Worm (Caenorhabditis elegans): ENCODE results near the gene Y41E3.7.

Y41E3.7 gene

DNA sequence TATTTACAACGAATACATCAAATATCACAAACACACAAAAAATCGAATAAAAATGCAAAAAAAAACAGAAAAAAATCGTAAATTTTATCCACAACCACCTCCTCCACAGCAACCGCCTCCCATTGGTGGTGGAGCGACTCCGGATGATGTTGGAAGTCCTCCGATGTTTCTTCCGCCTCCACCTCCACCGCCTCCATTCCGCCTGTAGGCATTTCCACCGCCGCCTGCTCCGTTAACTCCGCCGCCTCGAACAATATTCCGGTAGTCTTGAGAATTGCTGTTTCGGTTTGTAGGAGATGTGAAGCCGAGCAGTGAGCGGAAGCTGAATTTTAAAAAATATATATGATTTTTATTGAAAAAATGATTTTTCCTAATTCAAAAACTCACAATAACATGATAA lies 14.6 kb downstream of the Y41E3.7 start:
- no peak for TF ChIP-seq tbx-2 (tag; optimal IDR thresholded peaks at IDR 0.05)
- TF ChIP-seq ceh-14 (tag; optimal IDR thresholded peaks at IDR 0.05): no peak
- TF ChIP-seq che-1 (tag; optimal IDR thresholded peaks at IDR 0.05): no peak
- TF ChIP-seq ref-2 (tag; optimal IDR thresholded peaks at IDR 0.05): no peak
- no peak for TF ChIP-seq K09A11.1 (tag; optimal IDR thresholded peaks at IDR 0.05; ENCODE audit: insufficient read depth)
- TF ChIP-seq hlh-6 (tag; optimal IDR thresholded peaks at IDR 0.05): no peak

DNA sequence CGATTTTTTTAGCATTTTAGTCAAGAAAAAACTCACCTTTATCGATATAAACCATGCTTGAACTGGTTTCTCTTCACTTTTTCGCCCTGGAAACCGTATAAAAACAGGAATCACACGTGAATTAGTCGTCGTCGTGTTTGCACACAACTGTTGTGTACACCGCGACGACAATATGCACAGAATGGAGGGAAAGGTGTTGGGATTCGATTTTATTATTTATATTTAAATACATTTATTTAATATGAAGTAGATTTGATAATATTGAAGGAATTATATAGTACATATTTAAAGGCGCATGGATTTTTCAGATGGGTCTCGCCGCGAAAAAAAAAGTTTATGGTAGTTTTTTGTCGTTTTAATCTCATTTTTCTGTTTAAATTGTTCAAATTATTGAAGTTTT lies 15.1 kb downstream of the Y41E3.7 start, which contains the start of gene Y41E3.8:
Gene Y41E3.8 (minus strand): TSS at position 88 of the 400 bp plus-strand sequence.
- TF ChIP-seq dmd-4 (tag; optimal IDR thresholded peaks at IDR 0.05; ENCODE audit: borderline replicate concordance) (no peak), ceh-14 (tag; optimal IDR thresholded peaks at IDR 0.05) (no peak), npax-4 (tag; optimal IDR thresholded peaks at IDR 0.05) (no peak), nfya-1 (tag; optimal IDR thresholded peaks at IDR 0.05) (peak; percentile 32)

DNA sequence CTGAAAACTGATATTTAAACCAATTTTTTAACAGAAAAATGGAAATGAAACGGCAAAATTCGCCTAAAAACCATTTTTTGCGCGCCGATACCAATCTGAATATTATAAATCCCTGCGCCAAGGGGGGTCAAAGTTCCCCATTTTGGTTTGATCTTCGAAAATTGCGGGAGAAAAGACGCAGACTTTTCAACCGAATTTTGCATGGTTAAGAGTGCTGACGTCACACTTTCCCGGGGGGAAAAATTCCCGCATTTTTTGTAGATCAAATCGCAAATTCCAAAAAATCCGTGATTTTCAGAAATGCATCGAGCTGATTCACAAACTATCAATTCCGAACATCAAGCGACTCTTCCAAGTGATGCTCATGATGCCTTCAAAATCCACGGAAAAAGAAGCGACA lies 15.7 kb downstream of the Y41E3.7 start:
- TF ChIP-seq gmeb-2 (tag; optimal IDR thresholded peaks at IDR 0.05) (no peak), fax-1 (tag; optimal IDR thresholded peaks at IDR 0.05) (no peak), dve-1 (tag; optimal IDR thresholded peaks at IDR 0.05) (no peak), pha-4 (tag; optimal IDR thresholded peaks at IDR 0.05) (no peak), T23F11.4 (GFP tag; optimal IDR thresholded peaks at IDR 0.05) (no peak), nhr-11 (tag; optimal IDR thresholded peaks at IDR 0.05) (no peak), fkh-6 (tag; optimal IDR thresholded peaks at IDR 0.05) (no peak), lim-6 (tag; optimal IDR thresholded peaks at IDR 0.05) (no peak), ceh-34 (tag; optimal IDR thresholded peaks at IDR 0.05) (no peak), hlh-6 (tag; optimal IDR thresholded peaks at IDR 0.05) (no peak), hlh-13 (GFP tag; optimal IDR thresholded peaks at IDR 0.05) (no peak), ceh-19 (GFP tag; optimal IDR thresholded peaks at IDR 0.05) (no peak), C38D4.7 (GFP tag; optimal IDR thresholded peaks at IDR 0.05) (no peak), sox-4 (tag; optimal IDR thresholded peaks at IDR 0.05) (no peak), K09A11.1 (tag; optimal IDR thresholded peaks at IDR 0.05; ENCODE audit: insufficient read depth) (no peak), dmd-4 (tag; optimal IDR thresholded peaks at IDR 0.05; ENCODE audit: borderline replicate concordance) (no peak)

DNA sequence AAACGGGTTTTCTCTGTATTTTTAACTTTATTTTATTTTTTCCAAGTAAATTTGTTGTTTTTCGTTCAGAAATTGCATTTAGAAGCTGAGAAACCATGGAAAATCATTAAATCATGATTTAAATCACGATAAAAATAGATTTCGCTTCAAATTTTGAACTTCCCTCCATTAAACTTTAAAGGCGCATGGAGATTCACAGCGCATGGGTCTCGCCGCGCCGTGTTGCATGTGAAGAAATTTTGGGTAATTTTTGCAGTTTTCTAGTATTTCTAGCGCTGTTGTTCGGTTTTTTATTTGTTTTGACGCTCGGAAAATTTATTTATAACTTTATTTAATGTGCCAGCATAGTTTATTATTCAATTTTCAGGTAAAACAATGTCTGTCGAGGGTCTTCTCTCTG lies 23.1 kb downstream of the Y41E3.7 start, which contains the start of gene eef-1B.2:
Gene eef-1B.2 (plus strand): TSS at position 358 of the 400 bp plus-strand sequence.
- TF ChIP-seq ceh-24 (tag; optimal IDR thresholded peaks at IDR 0.05) (no peak), tbx-7 (tag; optimal IDR thresholded peaks at IDR 0.05) (no peak), unc-42 (tag; optimal IDR thresholded peaks at IDR 0.05) (no peak), ahr-1 (tag; optimal IDR thresholded peaks at IDR 0.05) (no peak), unc-55 (GFP tag; optimal IDR thresholded peaks at IDR 0.05) (no peak), nfya-1 (tag; optimal IDR thresholded peaks at IDR 0.05) (peak; percentile 46), dve-1 (tag; optimal IDR thresholded peaks at IDR 0.05) (peak; percentile 13), ceh-6 (GFP tag; optimal IDR thresholded peaks at IDR 0.05) (no peak), C38D4.7 (GFP tag; optimal IDR thresholded peaks at IDR 0.05) (no peak), sdc-2 (tag; optimal IDR thresholded peaks at IDR 0.05) (no peak), fax-1 (tag; optimal IDR thresholded peaks at IDR 0.05) (no peak), hlh-30 (tag; optimal IDR thresholded peaks at IDR 0.05; ENCODE audit: insufficient read depth) (no peak), ceh-9 (tag; optimal IDR thresholded peaks at IDR 0.05) (no peak), ceh-31 (tag; optimal IDR thresholded peaks at IDR 0.05) (peak; percentile 14), C08G9.2 (tag; optimal IDR thresholded peaks at IDR 0.05) (no peak), K09A11.1 (tag; optimal IDR thresholded peaks at IDR 0.05; ENCODE audit: insufficient read depth) (no peak), tbx-2 (tag; optimal IDR thresholded peaks at IDR 0.05) (no peak), lin-11 (tag; optimal IDR thresholded peaks at IDR 0.05) (no peak), pax-1 (tag; optimal IDR thresholded peaks at IDR 0.05) (peak; percentile 21), hlh-13 (GFP tag; optimal IDR thresholded peaks at IDR 0.05) (no peak), ref-2 (tag; optimal IDR thresholded peaks at IDR 0.05) (no peak), sox-4 (tag; optimal IDR thresholded peaks at IDR 0.05) (no peak), ama-1 (optimal IDR thresholded peaks at IDR 0.05) (no peak), rnt-1 (tag; optimal IDR thresholded peaks at IDR 0.05) (no peak), fkh-10 (GFP tag; optimal IDR thresholded peaks at IDR 0.05) (no peak), eyg-1 (tag; optimal IDR thresholded peaks at IDR 0.05) (no peak), ceh-48 (tag; optimal IDR thresholded peaks at IDR 0.05) (no peak), T23F11.4 (GFP tag; optimal IDR thresholded peaks at IDR 0.05) (no peak)
